Worm (Caenorhabditis elegans) whole organism, L1 larva: Measurements from ENCODE around the gene Y102F5A.1.

Source experiments
- C16A3.4 ChIP-seq: fragments of 150-350 bp; optimal IDR thresholded peaks from 2 replicates; lab custom pipeline; 2014; ENCODE audit warnings: missing biosample characterization, missing genetic modification characterization
- F16B12.6 ChIP-seq: fragments of 150-350 bp; optimal IDR thresholded peaks from 2 replicates; lab custom pipeline; 2014; ENCODE audit warnings: missing biosample characterization, missing genetic modification characterization
- aha-1 ChIP-seq: fragments of 150-350 bp; optimal IDR thresholded peaks from 2 replicates; lab custom pipeline; 2014; ENCODE audit warnings: missing biosample characterization, missing genetic modification characterization
- ama-1 ChIP-seq: fragments of 150-350 bp; optimal IDR thresholded peaks from 2 replicates; lab custom pipeline; 2014
- blmp-1 ChIP-seq: fragments of 150-350 bp; optimal IDR thresholded peaks from 2 replicates; lab custom pipeline; 2014; ENCODE audit warnings: missing biosample characterization, missing genetic modification characterization
- ceh-63 ChIP-seq: fragments of 200-800 bp; sonication (Bioruptor generic); optimal IDR thresholded peaks from 2 replicates; lab custom pipeline; 2018; ENCODE audit warnings: mild to moderate bottlenecking, missing genetic modification characterization, missing compliant biosample characterization
- ceh-82 ChIP-seq, 3 experiments: fragments of 150-350 bp in 1 of 3; sonication (generic microtip) in 2 of 3; optimal IDR thresholded peaks; 2 replicates each; lab custom pipeline; 2014 to 2017; ENCODE audit warnings: missing biosample characterization in 3 of 3, missing genetic modification characterization in 3 of 3
- ceh-88 ChIP-seq: fragments of 200-800 bp; sonication (Bioruptor generic); IDR thresholded peaks from 2 replicates; pipeline ENCODE4 v1.3.6; 2022; ENCODE audit warnings: missing genetic modification characterization, missing compliant biosample characterization
- efl-3 ChIP-seq: fragments of 200-800 bp; sonication (Bioruptor generic); optimal IDR thresholded peaks from 2 replicates; lab custom pipeline; 2018; ENCODE audit warnings: mild to moderate bottlenecking, missing genetic modification characterization, missing compliant biosample characterization
- egl-13 ChIP-seq: sonication (generic microtip); optimal IDR thresholded peaks from 2 replicates; lab custom pipeline; 2016; ENCODE audit warnings: missing genotype, missing genetic modification reagents, missing genetic modification characterization, missing compliant biosample characterization
- elt-2 ChIP-seq: sonication (generic microtip); optimal IDR thresholded peaks from 2 replicates; lab custom pipeline; 2016; ENCODE audit warnings: missing genetic modification characterization, mild to moderate bottlenecking, inconsistent platforms, missing compliant biosample characterization, missing genetic modification reagents
- elt-3 ChIP-seq, 6 experiments: fragments of 150-350 bp in 1 of 6; sonication (generic microtip); optimal IDR thresholded peaks; 2 replicates each; lab custom pipeline; 2017 to 2018; ENCODE audit warnings: missing biosample characterization in 6 of 6, missing genetic modification characterization in 6 of 6, inconsistent platforms in 1 of 6
- ets-5 ChIP-seq: fragments of 200-800 bp; sonication (Bioruptor generic); IDR thresholded peaks from 2 replicates; pipeline ENCODE4 v1.3.6; 2022; ENCODE audit warnings: missing genetic modification characterization, missing compliant biosample characterization
- fkh-10 ChIP-seq: sonication (generic microtip); optimal IDR thresholded peaks from 2 replicates; lab custom pipeline; 2017; ENCODE audit warnings: missing biosample characterization, missing genetic modification reagents, missing genetic modification characterization
- fos-1 ChIP-seq: fragments of 150-350 bp; optimal IDR thresholded peaks from 2 replicates; lab custom pipeline; 2014; ENCODE audit warnings: missing biosample characterization, missing genetic modification characterization
- grh-1 ChIP-seq: fragments of 200-800 bp; sonication (Bioruptor generic); IDR thresholded peaks from 2 replicates; pipeline ENCODE4 v1.3.6; 2022; ENCODE audit warnings: missing genetic modification reagents, missing genetic modification characterization, missing compliant biosample characterization
- hlh-17 ChIP-seq: fragments of 200-800 bp; sonication (Bioruptor generic); optimal IDR thresholded peaks from 2 replicates; lab custom pipeline; 2018; ENCODE audit warnings: missing genetic modification characterization, mild to moderate bottlenecking, missing compliant biosample characterization, moderate library complexity, borderline replicate concordance
- hlh-4 ChIP-seq: sonication (generic microtip); optimal IDR thresholded peaks from 2 replicates; lab custom pipeline; 2016; ENCODE audit warnings: mild to moderate bottlenecking, missing genetic modification characterization, missing compliant biosample characterization
- hpl-2 ChIP-seq: fragments of 150-350 bp; optimal IDR thresholded peaks from 2 replicates; lab custom pipeline; 2014; ENCODE audit warnings: missing biosample characterization, missing genetic modification reagents, missing genetic modification characterization
- irx-1 ChIP-seq: sonication (generic microtip); optimal IDR thresholded peaks from 2 replicates; lab custom pipeline; 2016; ENCODE audit warnings: missing genetic modification characterization, missing compliant biosample characterization
- isw-1 ChIP-seq: fragments of 200-800 bp; sonication (Bioruptor generic); IDR thresholded peaks from 2 replicates; pipeline ENCODE4 v1.3.6; 2022; ENCODE audit warnings: missing genetic modification characterization, missing compliant biosample characterization
- jun-1 ChIP-seq: fragments of 150-350 bp; optimal IDR thresholded peaks from 2 replicates; lab custom pipeline; 2014; ENCODE audit warnings: missing biosample characterization, missing genetic modification reagents, missing genetic modification characterization
- lin-13 ChIP-seq: fragments of 150-350 bp; optimal IDR thresholded peaks from 2 replicates; lab custom pipeline; 2014; ENCODE audit warnings: missing biosample characterization, missing genetic modification reagents, missing genetic modification characterization
- lin-14 ChIP-seq: fragments of 200-800 bp; sonication (Bioruptor generic); optimal IDR thresholded peaks from 2 replicates; lab custom pipeline; 2018; ENCODE audit warnings: mild to moderate bottlenecking, missing genetic modification characterization, moderate library complexity, missing compliant biosample characterization
- lin-15B ChIP-seq: fragments of 150-350 bp; sonication (generic microtip); optimal IDR thresholded peaks from 3 replicates; lab custom pipeline; 2014; ENCODE audit warnings: missing biosample characterization, missing genetic modification characterization
- lin-35 ChIP-seq, 2 experiments: fragments of 150-350 bp; optimal IDR thresholded peaks; 2 replicates each; lab custom pipeline; 2014; ENCODE audit warnings: missing biosample characterization in 2 of 2, missing genetic modification characterization in 2 of 2, missing genetic modification reagents in 2 of 2
- lir-3 ChIP-seq: sonication (generic microtip); optimal IDR thresholded peaks from 2 replicates; lab custom pipeline; 2016; ENCODE audit warnings: mild to moderate bottlenecking, missing genetic modification characterization, moderate library complexity, missing compliant biosample characterization; ENCODE audit not compliant: poor library complexity
- lsy-2 ChIP-seq, 2 experiments: fragments of 150-350 bp; optimal IDR thresholded peaks; 2 replicates each; lab custom pipeline; 2014; ENCODE audit warnings: missing biosample characterization in 2 of 2, missing genetic modification characterization in 2 of 2
- mef-2 ChIP-seq: fragments of 150-350 bp; optimal IDR thresholded peaks from 2 replicates; lab custom pipeline; 2014; ENCODE audit warnings: missing biosample characterization, missing genetic modification characterization
- nhr-11 ChIP-seq: fragments of 150-350 bp; optimal IDR thresholded peaks from 2 replicates; lab custom pipeline; 2014; ENCODE audit warnings: missing biosample characterization, missing genetic modification characterization
- nhr-12 ChIP-seq: sonication (generic microtip); optimal IDR thresholded peaks from 2 replicates; lab custom pipeline; 2017; ENCODE audit warnings: missing biosample characterization, missing genetic modification characterization
- nhr-19 ChIP-seq: fragments of 200-800 bp; sonication (Bioruptor generic); conservative IDR thresholded peaks from 2 replicates; pipeline ENCODE4 v1.3.6; 2022; ENCODE audit warnings: missing genetic modification characterization, missing compliant biosample characterization
- nhr-237 ChIP-seq: fragments of 150-350 bp; optimal IDR thresholded peaks from 2 replicates; lab custom pipeline; 2014; ENCODE audit warnings: missing biosample characterization, missing genetic modification characterization
- nhr-47 ChIP-seq: sonication (generic microtip); optimal IDR thresholded peaks from 2 replicates; lab custom pipeline; 2016; ENCODE audit warnings: mild to moderate bottlenecking, missing genetic modification characterization, moderate library complexity, missing compliant biosample characterization
- nhr-71 ChIP-seq: sonication (generic microtip); optimal IDR thresholded peaks from 2 replicates; lab custom pipeline; 2016; ENCODE audit warnings: mild to moderate bottlenecking, missing genetic modification characterization, moderate library complexity, missing compliant biosample characterization
- nhr-76 ChIP-seq: sonication (generic microtip); optimal IDR thresholded peaks from 2 replicates; lab custom pipeline; 2017; ENCODE audit warnings: missing biosample characterization, missing genetic modification characterization
- nhr-84 ChIP-seq: sonication (generic microtip); optimal IDR thresholded peaks from 2 replicates; lab custom pipeline; 2017; ENCODE audit warnings: missing biosample characterization, missing genetic modification characterization
- nhr-85 ChIP-seq: sonication (generic microtip); peaks from one replicate; lab custom pipeline; 2016; ENCODE audit warnings: missing genetic modification characterization, inconsistent platforms, missing compliant biosample characterization
- pax-3 ChIP-seq: fragments of 200-800 bp; sonication (Bioruptor generic); optimal IDR thresholded peaks from 2 replicates; lab custom pipeline; 2018; ENCODE audit warnings: mild to moderate bottlenecking, missing genetic modification characterization, moderate library complexity, missing compliant biosample characterization
- pqm-1 ChIP-seq: sonication (generic microtip); optimal IDR thresholded peaks from 3 replicates; lab custom pipeline; 2017; ENCODE audit warnings: missing biosample characterization, missing genetic modification characterization
- skn-1 ChIP-seq: fragments of 150-350 bp; optimal IDR thresholded peaks from 2 replicates; lab custom pipeline; 2014; ENCODE audit warnings: missing biosample characterization, missing genetic modification characterization
- snpc-4 ChIP-seq: fragments of 150-350 bp; optimal IDR thresholded peaks from 2 replicates; lab custom pipeline; 2014; ENCODE audit warnings: missing biosample characterization, missing genetic modification characterization
- sox-4 ChIP-seq: sonication (generic microtip); optimal IDR thresholded peaks from 2 replicates; lab custom pipeline; 2016; ENCODE audit warnings: missing genetic modification characterization, missing compliant biosample characterization
- sptf-1 ChIP-seq: fragments of 150-350 bp; optimal IDR thresholded peaks from 2 replicates; lab custom pipeline; 2014; ENCODE audit warnings: missing biosample characterization, missing genetic modification characterization
- sup-37 ChIP-seq: fragments of 200-800 bp; sonication (Bioruptor generic); optimal IDR thresholded peaks from 2 replicates; lab custom pipeline; 2018; ENCODE audit warnings: mild to moderate bottlenecking, missing genetic modification characterization, missing compliant biosample characterization
- tlp-1 ChIP-seq: fragments of 150-350 bp; optimal IDR thresholded peaks from 2 replicates; lab custom pipeline; 2014; ENCODE audit warnings: missing biosample characterization, missing genetic modification characterization
- unc-130 ChIP-seq: fragments of 150-350 bp; optimal IDR thresholded peaks from 2 replicates; lab custom pipeline; 2017; ENCODE audit warnings: missing biosample characterization, missing genetic modification characterization, inconsistent platforms
- unc-30 ChIP-seq: sonication (generic microtip); optimal IDR thresholded peaks from 2 replicates; lab custom pipeline; 2017; ENCODE audit warnings: missing biosample characterization, missing genetic modification characterization
- unc-62 ChIP-seq: fragments of 150-350 bp; optimal IDR thresholded peaks from 2 replicates; lab custom pipeline; 2014; ENCODE audit warnings: missing biosample characterization, missing genetic modification reagents, missing genetic modification characterization
- unc-86 ChIP-seq: sonication (generic microtip); optimal IDR thresholded peaks from 2 replicates; lab custom pipeline; 2016; ENCODE audit warnings: missing genetic modification characterization, missing compliant biosample characterization
- zip-4 ChIP-seq: fragments of 200-800 bp; sonication (Bioruptor generic); optimal IDR thresholded peaks from 2 replicates; lab custom pipeline; 2018; ENCODE audit warnings: mild to moderate bottlenecking, missing genetic modification characterization, moderate library complexity, missing compliant biosample characterization
- ztf-4 ChIP-seq: fragments of 150-350 bp; optimal IDR thresholded peaks from 2 replicates; lab custom pipeline; 2014; ENCODE audit warnings: missing biosample characterization, missing genetic modification characterization

The Y102F5A.1 gene

DNA sequence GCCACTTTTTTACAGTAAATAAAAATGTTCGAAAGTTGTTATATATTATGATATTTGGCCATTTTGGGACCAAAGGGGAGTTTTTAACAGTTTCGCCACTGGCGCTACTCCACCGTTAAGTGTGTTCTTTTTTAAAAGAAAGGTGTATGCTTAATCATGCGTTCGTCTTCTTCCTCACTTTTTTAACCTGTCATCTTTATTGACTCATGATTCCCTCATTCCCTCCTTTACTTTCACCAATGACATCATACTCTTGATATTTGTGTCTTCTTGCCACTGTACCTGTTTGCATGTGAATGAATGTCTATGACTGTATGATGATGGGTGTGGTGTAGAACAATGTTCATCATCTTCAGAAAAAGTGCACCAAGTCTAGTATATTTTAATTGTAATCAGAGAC lies 6.5 kb upstream of the Y102F5A.1 start:
- TF ChIP-seq fkh-10 (GFP tag; lab: Kevin White, UChicago) (no peak), hpl-2 (GFP tag; lab: Kevin White, UChicago) (no peak), ets-5 (GFP tag; lab: Robert Waterston, UW) (no peak), C16A3.4 (tag; lab: Kevin White, UChicago) (no peak), efl-3 (GFP tag; lab: Kevin White, UChicago) (no peak), ztf-4 (no peak), sox-4 (tag; lab: Kevin White, UChicago) (no peak), jun-1 (peak; percentile 13), nhr-237 (no peak), sup-37 (GFP tag; lab: Kevin White, UChicago) (no peak), unc-86 (no peak), pqm-1 (tag; lab: Kevin White, UChicago) (no peak), skn-1 (tag; lab: Kevin White, UChicago) (peak; percentile 66), grh-1 (GFP tag; lab: Robert Waterston, UW) (no peak), lir-3 (tag; lab: Kevin White, UChicago) (no peak), snpc-4 (tag; lab: Kevin White, UChicago) (no peak), unc-62 (GFP tag; lab: Kevin White, UChicago) (no peak), hlh-17 (GFP tag; lab: Kevin White, UChicago) (no peak), pax-3 (tag; lab: Kevin White, UChicago) (no peak), nhr-76 (tag; lab: Kevin White, UChicago) (no peak), tlp-1 (tag; lab: Kevin White, UChicago) (no peak), lin-13 (no peak), lin-14 (peak; percentile 9), egl-13 (tag; lab: Kevin White, UChicago) (no peak), ama-1 (lab: Kevin White, UChicago) (no peak), F16B12.6 (no peak), nhr-47 (tag; lab: Kevin White, UChicago) (no peak), fos-1 (tag; lab: Kevin White, UChicago) (no peak), sptf-1 (tag; lab: Kevin White, UChicago) (no peak), nhr-12 (tag; lab: Kevin White, UChicago) (no peak), ceh-88 (GFP tag; lab: Robert Waterston, UW) (no peak), elt-2 (tag; lab: Kevin White, UChicago) (no peak), nhr-11 (tag; lab: Kevin White, UChicago) (no peak), isw-1 (GFP tag; lab: Robert Waterston, UW) (no peak), nhr-71 (tag; lab: Kevin White, UChicago) (peak; percentile 8), mef-2 (tag; lab: Kevin White, UChicago) (no peak), lin-15B (tag; lab: Kevin White, UChicago) (no peak), nhr-19 (GFP tag; lab: Robert Waterston, UW) (no peak), unc-130 (tag; lab: Kevin White, UChicago) (no peak), ceh-63 (no peak), hlh-4 (tag; lab: Kevin White, UChicago) (no peak), lin-35 (GFP tag; optimal IDR thresholded peaks at IDR 0.05; lab: Kevin White, UChicago) (peak in 1 of 2 experiments; percentile 17), nhr-84 (tag; lab: Kevin White, UChicago) (no peak), blmp-1 (no peak), lsy-2 (tag; optimal IDR thresholded peaks at IDR 0.05; lab: Kevin White, UChicago) (no peak), aha-1 (tag; lab: Kevin White, UChicago) (no peak), zip-4 (GFP tag; lab: Kevin White, UChicago) (no peak), irx-1 (tag; lab: Kevin White, UChicago) (no peak), ceh-82 (tag; optimal IDR thresholded peaks at IDR 0.05; lab: Kevin White, UChicago) (no peak), unc-30 (tag; lab: Kevin White, UChicago) (no peak), elt-3 (tag; optimal IDR thresholded peaks at IDR 0.05; lab: Kevin White, UChicago) (no peak), nhr-85 (peak; percentile 75)
- TF ChIP-seq, all 84 proteins: peak for 6
